Fruit fly (Drosophila melanogaster) whole organism, wandering third instar larva: ENCODE results near the gene Ank.

ENCODE experiments used
- Abd-B ChIP-seq: fragments of >200 bp; optimal IDR thresholded peaks from 2 replicates; lab custom pipeline; 2017; ENCODE audit warnings: missing biosample characterization, missing genetic modification characterization
- CG32264 ChIP-seq: fragments of 200-800 bp; sonication (Bioruptor generic); optimal IDR thresholded peaks from 2 replicates; lab custom pipeline; 2016; ENCODE audit warnings: missing biosample characterization, missing genetic modification characterization
- CG9705 ChIP-seq: fragments of 200-800 bp; sonication (Bioruptor generic); optimal IDR thresholded peaks from 2 replicates; lab custom pipeline; 2018; ENCODE audit warnings: missing biosample characterization, mild to moderate bottlenecking, missing genetic modification characterization
- CrebA ChIP-seq: fragments of 200-800 bp; sonication (Bioruptor generic); optimal IDR thresholded peaks from 2 replicates; lab custom pipeline; 2016; ENCODE audit warnings: missing biosample characterization, mild to moderate bottlenecking, missing genetic modification characterization, borderline replicate concordance
- Dfd ChIP-seq: fragments of >200 bp; optimal IDR thresholded peaks from 2 replicates; lab custom pipeline; 2017; ENCODE audit warnings: missing biosample characterization, missing genetic modification characterization
- Dif ChIP-seq: fragments of 200-275, 200-300 bp; sonication (Bioruptor generic); optimal IDR thresholded peaks from 2 replicates; lab custom pipeline; 2018; ENCODE audit warnings: missing biosample characterization, missing genetic modification characterization; ENCODE audit not compliant: partially characterized antibody
- GATAd ChIP-seq: sonication (Bioruptor generic); optimal IDR thresholded peaks from 2 replicates; lab custom pipeline; 2016; ENCODE audit warnings: missing biosample characterization, missing genetic modification characterization
- HLH106 ChIP-seq: fragments of 200-800 bp; optimal IDR thresholded peaks from 3 replicates; lab custom pipeline; 2019; ENCODE audit warnings: missing biosample characterization, mild to moderate bottlenecking, missing genetic modification characterization, moderate library complexity
- Hnf4 ChIP-seq: fragments of 200-800 bp; sonication (Bioruptor generic); optimal IDR thresholded peaks from 2 replicates; lab custom pipeline; 2016; ENCODE audit warnings: missing biosample characterization, mild to moderate bottlenecking, missing genetic modification characterization
- Hr83 ChIP-seq: fragments of 200-300 bp; sonication (Bioruptor generic); optimal IDR thresholded peaks from 2 replicates; lab custom pipeline; 2016; ENCODE audit warnings: missing biosample characterization, mild to moderate bottlenecking, missing genetic modification characterization, moderate library complexity; ENCODE audit not compliant: poor library complexity, severe bottlenecking
- Jra ChIP-seq: sonication (Bioruptor generic); optimal IDR thresholded peaks from 2 replicates; lab custom pipeline; 2016; ENCODE audit warnings: missing biosample characterization, missing genetic modification characterization
- Myc ChIP-seq: fragments of >200 bp; optimal IDR thresholded peaks from 2 replicates; lab custom pipeline; 2017
- N ChIP-seq: fragments of >200 bp; optimal IDR thresholded peaks from 2 replicates; lab custom pipeline; 2018; ENCODE audit warnings: missing biosample characterization, missing external identifiers, missing genetic modification characterization
- OdsH ChIP-seq: fragments of 200-800 bp; sonication (Bioruptor generic); optimal IDR thresholded peaks from 2 replicates; lab custom pipeline; 2016; ENCODE audit warnings: missing biosample characterization, mild to moderate bottlenecking, missing genetic modification characterization
- Rel ChIP-seq, 2 experiments: fragments of 200-800 bp; sonication (Bioruptor generic) in 1 of 2; optimal IDR thresholded peaks; 2 replicates in 1 of 2; 3 replicates in 1 of 2; lab custom pipeline; 2016 to 2019; ENCODE audit warnings: mild to moderate bottlenecking in 2 of 2, missing biosample characterization in 2 of 2, missing genetic modification characterization in 2 of 2, moderate library complexity in 1 of 2
- Sp1 ChIP-seq: fragments of 200-800 bp; sonication (Bioruptor generic); optimal IDR thresholded peaks from 3 replicates; lab custom pipeline; 2019; ENCODE audit warnings: missing biosample characterization, mild to moderate bottlenecking, missing genetic modification characterization, moderate library complexity
- Vsx2 ChIP-seq: fragments of 200-300, 225-300 bp; sonication (Bioruptor generic); optimal IDR thresholded peaks from 2 replicates; lab custom pipeline; 2018; ENCODE audit warnings: missing biosample characterization, missing genetic modification characterization; ENCODE audit not compliant: partially characterized antibody
- brk ChIP-seq: fragments of 200-800 bp; sonication (Bioruptor generic); optimal IDR thresholded peaks from 2 replicates; lab custom pipeline; 2016; ENCODE audit warnings: missing biosample characterization, mild to moderate bottlenecking, missing genetic modification characterization
- dl ChIP-seq, 2 experiments: fragments of 175-275, 200-275 bp in 1 of 2; fragments of 200-275 bp in 1 of 2; sonication (Bioruptor generic); optimal IDR thresholded peaks; lab custom pipeline; 2018; ENCODE audit warnings: mild to moderate bottlenecking in 2 of 2, missing biosample characterization in 2 of 2, missing genetic modification characterization in 2 of 2, moderate library complexity in 2 of 2; ENCODE audit not compliant: partially characterized antibody in 2 of 2, insufficient read depth in 1 of 2
- dmrt93B ChIP-seq: fragments of 200-800 bp; sonication (Bioruptor generic); optimal IDR thresholded peaks from 2 replicates; lab custom pipeline; 2018; ENCODE audit warnings: missing biosample characterization, mild to moderate bottlenecking, missing genetic modification characterization
- dsf ChIP-seq: sonication (Bioruptor generic); optimal IDR thresholded peaks from 2 replicates; lab custom pipeline; 2016; ENCODE audit warnings: missing biosample characterization, missing genetic modification characterization, borderline replicate concordance
- ey ChIP-seq: fragments of 200-800 bp; sonication (Bioruptor generic); optimal IDR thresholded peaks from 2 replicates; lab custom pipeline; 2016; ENCODE audit warnings: missing biosample characterization, missing genetic modification characterization
- foxo ChIP-seq, 2 experiments: fragments of 200-800 bp; sonication (Bioruptor generic); optimal IDR thresholded peaks; 2 replicates in 1 of 2; 3 replicates in 1 of 2; lab custom pipeline; 2016 to 2017; ENCODE audit warnings: missing biosample characterization in 2 of 2, missing genetic modification characterization in 2 of 2
- fru ChIP-seq: fragments of 200-800 bp; sonication (Bioruptor generic); optimal IDR thresholded peaks from 3 replicates; lab custom pipeline; 2016; ENCODE audit warnings: missing biosample characterization, mild to moderate bottlenecking, missing genetic modification characterization
- h ChIP-seq: fragments of 200-800 bp; sonication (Bioruptor generic); optimal IDR thresholded peaks from 3 replicates; lab custom pipeline; 2016; ENCODE audit warnings: missing biosample characterization, mild to moderate bottlenecking, missing genetic modification characterization
- jim ChIP-seq: fragments of 175-275, 200-325 bp; sonication (Bioruptor generic); optimal IDR thresholded peaks from 2 replicates; lab custom pipeline; 2016; ENCODE audit warnings: missing biosample characterization, mild to moderate bottlenecking, missing genetic modification characterization
- lola ChIP-seq: fragments of >200 bp; optimal IDR thresholded peaks from 2 replicates; lab custom pipeline; 2017; ENCODE audit warnings: missing biosample characterization, missing genetic modification characterization
- pan ChIP-seq: fragments of >200 bp; optimal IDR thresholded peaks from 2 replicates; lab custom pipeline; 2017
- psq ChIP-seq: fragments of 200-800 bp; sonication (Bioruptor generic); optimal IDR thresholded peaks from 3 replicates; lab custom pipeline; 2017; ENCODE audit warnings: missing biosample characterization, mild to moderate bottlenecking, missing genetic modification characterization, moderate library complexity
- rgr ChIP-seq: fragments of 200-800 bp; sonication (Bioruptor generic); optimal IDR thresholded peaks from 3 replicates; lab custom pipeline; 2016; ENCODE audit warnings: missing biosample characterization, mild to moderate bottlenecking, missing genetic modification characterization
- sage ChIP-seq: fragments of 200-800 bp; sonication (Bioruptor generic); optimal IDR thresholded peaks from 2 replicates; lab custom pipeline; 2016; ENCODE audit warnings: missing biosample characterization, mild to moderate bottlenecking, missing genetic modification characterization
- tai ChIP-seq: sonication (Bioruptor generic); optimal IDR thresholded peaks from 2 replicates; lab custom pipeline; 2016; ENCODE audit warnings: missing biosample characterization, missing genetic modification characterization
- woc ChIP-seq: sonication (Bioruptor generic); optimal IDR thresholded peaks from 2 replicates; lab custom pipeline; 2016; ENCODE audit warnings: missing biosample characterization, mild to moderate bottlenecking, missing genetic modification characterization

The Ank gene

dm6 chr4:128884-129457 is 678 bp downstream of the Ank start:
- TF ChIP-seq lola (GFP tag; lab: Kevin White, UChicago), result no peak
- peak; percentile 36 for TF ChIP-seq brk (GFP tag; lab: Kevin White, UChicago)
- no peak for TF ChIP-seq woc (GFP tag; lab: Kevin White, UChicago)

- no peak for TF ChIP-seq Vsx2
- TF ChIP-seq h (GFP tag; lab: Kevin White, UChicago), result no peak
- TF ChIP-seq CG32264, result no peak
- no peak for TF ChIP-seq jim (GFP tag; lab: Kevin White, UChicago)
- TF ChIP-seq Dfd (GFP tag; lab: Kevin White, UChicago), result no peak
- no peak for TF ChIP-seq pan (lab: Kevin White, UChicago)
- TF ChIP-seq CrebA (GFP tag; lab: Kevin White, UChicago), result no peak
- TF ChIP-seq CG9705 (GFP tag; lab: Kevin White, UChicago), result no peak
- no peak for TF ChIP-seq GATAd (GFP tag; lab: Kevin White, UChicago)
Measured at dm6 chr4:102155-102554, 27.5 kb downstream of the Ank start.

- TF ChIP-seq HLH106 (tag; lab: Kevin White, UChicago) (no peak), h (GFP tag; lab: Kevin White, UChicago) (no peak), CG32264 (no peak), dsf (GFP tag; lab: Kevin White, UChicago) (no peak), Jra (GFP tag; lab: Kevin White, UChicago) (no peak), pan (lab: Kevin White, UChicago) (no peak), ey (no peak), Abd-B (GFP tag; lab: Kevin White, UChicago) (no peak), fru (GFP tag; lab: Kevin White, UChicago) (no peak), Vsx2 (no peak), Myc (lab: Kevin White, UChicago) (no peak)
Measured at dm6 chr4:92000-92399, 37.6 kb downstream of the Ank start.

- no peak for TF ChIP-seq jim (GFP tag; lab: Kevin White, UChicago)
- no peak for TF ChIP-seq pan (lab: Kevin White, UChicago)
- TF ChIP-seq Dif (GFP tag; lab: Kevin White, UChicago), result no peak
- no peak for TF ChIP-seq GATAd (GFP tag; lab: Kevin White, UChicago)
- no peak for TF ChIP-seq woc (GFP tag; lab: Kevin White, UChicago)
- no peak for TF ChIP-seq fru (GFP tag; lab: Kevin White, UChicago)
- no peak for TF ChIP-seq CG32264
- no peak for TF ChIP-seq Hr83 (GFP tag; lab: Kevin White, UChicago)
- no peak for TF ChIP-seq Jra (GFP tag; lab: Kevin White, UChicago)
- TF ChIP-seq tai (GFP tag; lab: Kevin White, UChicago), result no peak
- no peak for TF ChIP-seq dl (GFP tag; optimal IDR thresholded peaks at IDR 0.05; lab: Kevin White, UChicago; ENCODE audit: insufficient read depth in 1 of 2, partially characterized antibody in 2 of 2)
- TF ChIP-seq psq (GFP tag; lab: Kevin White, UChicago), result no peak
- TF ChIP-seq dsf (GFP tag; lab: Kevin White, UChicago), result no peak
- no peak for TF ChIP-seq dmrt93B
- TF ChIP-seq foxo (GFP tag; optimal IDR thresholded peaks at IDR 0.05; lab: Kevin White, UChicago), result no peak
- TF ChIP-seq Myc (lab: Kevin White, UChicago), result no peak
- TF ChIP-seq, all 38 proteins: peak for 0
Measured at dm6 chr4:89709-90108, 39.9 kb downstream of the Ank start.

- TF ChIP-seq Sp1 (GFP tag; lab: Kevin White, UChicago) (no peak), CG32264 (no peak), sage (GFP tag; lab: Kevin White, UChicago) (no peak), Vsx2 (no peak), dsf (GFP tag; lab: Kevin White, UChicago) (no peak), Jra (GFP tag; lab: Kevin White, UChicago) (no peak), psq (GFP tag; lab: Kevin White, UChicago) (no peak), OdsH (GFP tag; lab: Kevin White, UChicago) (no peak), h (GFP tag; lab: Kevin White, UChicago) (no peak), dmrt93B (no peak), jim (GFP tag; lab: Kevin White, UChicago) (no peak), CG9705 (GFP tag; lab: Kevin White, UChicago) (no peak), pan (lab: Kevin White, UChicago) (no peak), rgr (no peak), Hnf4 (GFP tag; lab: Kevin White, UChicago) (no peak), Myc (lab: Kevin White, UChicago) (no peak), Rel (GFP tag; optimal IDR thresholded peaks at IDR 0.05; lab: Kevin White, UChicago) (no peak), Rel (tag; optimal IDR thresholded peaks at IDR 0.05; lab: Kevin White, UChicago) (no peak), N (GFP tag; lab: Kevin White, UChicago) (no peak), woc (GFP tag; lab: Kevin White, UChicago) (no peak), ey (no peak)
- TF ChIP-seq, all 38 proteins: peak for 0
Measured at dm6 chr4:87278-87677, 42.4 kb downstream of the Ank start.
